Worm (Caenorhabditis elegans) whole organism, young adult: ENCODE results near the gene clec-150.
A peak's percentile ranks its signal among the peaks of the same experiment; 100 is the strongest.
"Not testable (repeated sequence)": the region's sequence is repeated elsewhere in the genome, so short reads cannot be mapped to it uniquely, and the experiment has no call there.

Source experiments
- B0035.1 ChIP-seq: sonication (generic microtip); optimal IDR thresholded peaks from 2 replicates; lab custom pipeline; 2016; ENCODE audit warnings: missing genetic modification characterization, mild to moderate bottlenecking, missing compliant biosample characterization, missing genotype, missing genetic modification reagents
- D2030.7 ChIP-seq: fragments of 200-800 bp; sonication (Bioruptor generic); IDR thresholded peaks from 2 replicates; pipeline ENCODE4 v1.3.6; 2022; ENCODE audit warnings: missing genetic modification reagents, missing genetic modification characterization, missing compliant biosample characterization
- F22D6.2 ChIP-seq: sonication (generic microtip); optimal IDR thresholded peaks from 2 replicates; lab custom pipeline; 2016; ENCODE audit warnings: mild to moderate bottlenecking, missing genetic modification characterization, missing compliant biosample characterization
- K12H6.12 ChIP-seq: fragments of 200-800 bp; sonication (Bioruptor generic); optimal IDR thresholded peaks from 2 replicates; lab custom pipeline; 2018; ENCODE audit warnings: mild to moderate bottlenecking, missing genetic modification characterization, missing compliant biosample characterization
- Y79H2A.3 ChIP-seq: fragments of 200-800 bp; sonication (Bioruptor generic); conservative IDR thresholded peaks from 2 replicates; pipeline ENCODE4 v1.3.6; 2022; ENCODE audit warnings: missing genetic modification reagents, missing genetic modification characterization, missing compliant biosample characterization
- akir-1 ChIP-seq: fragments of 200-800 bp; sonication (Bioruptor generic); optimal IDR thresholded peaks from 2 replicates; lab custom pipeline; 2018; ENCODE audit warnings: mild to moderate bottlenecking, missing genetic modification characterization, moderate library complexity, missing compliant biosample characterization
- aptf-3 ChIP-seq: fragments of 200-800 bp; sonication (Bioruptor generic); IDR thresholded peaks from 2 replicates; pipeline ENCODE4 v1.3.6; 2022; ENCODE audit warnings: missing genetic modification characterization, missing compliant biosample characterization
- athp-1 ChIP-seq: sonication (generic microtip); optimal IDR thresholded peaks from 2 replicates; lab custom pipeline; 2017; ENCODE audit warnings: mild to moderate bottlenecking, missing genetic modification characterization, missing compliant biosample characterization
- bed-2 ChIP-seq: fragments of 200-800 bp; sonication (Bioruptor generic); IDR thresholded peaks from 2 replicates; pipeline ENCODE4 v1.3.6; 2022; ENCODE audit warnings: missing genetic modification reagents, missing genetic modification characterization, missing compliant biosample characterization
- cebp-1 ChIP-seq, 2 experiments: fragments of 200-800 bp in 1 of 2; sonication (Bioruptor generic) in 1 of 2; sonication (generic microtip) in 1 of 2; IDR thresholded peaks in 1 of 2; optimal IDR thresholded peaks in 1 of 2; 2 replicates each; pipeline versions ENCODE4 v1.3.6 to Lab custom; 2017 to 2022; ENCODE audit warnings: missing compliant biosample characterization in 2 of 2, missing genetic modification characterization in 2 of 2, mild to moderate bottlenecking in 1 of 2, missing genetic modification reagents in 1 of 2, moderate library complexity in 1 of 2
- cebp-2 ChIP-seq: fragments of 200-800 bp; sonication (Bioruptor generic); IDR thresholded peaks from 2 replicates; pipeline ENCODE4 v1.3.6; 2022; ENCODE audit warnings: missing genetic modification characterization, missing compliant biosample characterization
- ceh-40 ChIP-seq: fragments of 200-800 bp; sonication (Bioruptor generic); IDR thresholded peaks from 2 replicates; pipeline ENCODE4 v1.3.6; 2022; ENCODE audit warnings: missing genetic modification characterization, missing compliant biosample characterization
- efl-1 ChIP-seq: fragments of 150-350 bp; optimal IDR thresholded peaks from 2 replicates; lab custom pipeline; 2014; ENCODE audit warnings: missing biosample characterization, missing genetic modification reagents, missing genetic modification characterization
- egrh-3 ChIP-seq: fragments of 200-800 bp; sonication (Bioruptor generic); IDR thresholded peaks from 2 replicates; pipeline ENCODE4 v1.3.6; 2022; ENCODE audit warnings: missing genetic modification reagents, missing genetic modification characterization, missing compliant biosample characterization
- hmg-20 ChIP-seq: fragments of 200-800 bp; sonication (Bioruptor generic); IDR thresholded peaks from 2 replicates; pipeline ENCODE4 v1.3.6; 2022; ENCODE audit warnings: missing genetic modification reagents, missing genetic modification characterization, missing compliant biosample characterization
- lin-26 ChIP-seq: fragments of 200-800 bp; sonication (Bioruptor generic); IDR thresholded peaks from 2 replicates; pipeline ENCODE4 v1.3.6; 2022; ENCODE audit warnings: missing genetic modification reagents, missing genetic modification characterization, missing compliant biosample characterization
- lin-40 ChIP-seq: sonication (generic microtip); optimal IDR thresholded peaks from 2 replicates; lab custom pipeline; 2016; ENCODE audit warnings: missing genetic modification characterization, mild to moderate bottlenecking, missing compliant biosample characterization, missing genotype, missing genetic modification reagents
- lsl-1 ChIP-seq: fragments of 200-800 bp; sonication (Bioruptor generic); optimal IDR thresholded peaks from 2 replicates; lab custom pipeline; 2018; ENCODE audit warnings: mild to moderate bottlenecking, missing genetic modification characterization, moderate library complexity, missing compliant biosample characterization
- lsy-27 ChIP-seq: sonication (generic microtip); optimal IDR thresholded peaks from 2 replicates; lab custom pipeline; 2017; ENCODE audit warnings: missing genetic modification characterization, mild to moderate bottlenecking, missing compliant biosample characterization, antibody characterized with exemption, missing genotype, borderline replicate concordance; ENCODE audit not compliant: insufficient read depth
- madf-6 ChIP-seq: fragments of 200-800 bp; sonication (Bioruptor generic); IDR thresholded peaks from 2 replicates; pipeline ENCODE4 v1.3.6; 2022; ENCODE audit warnings: missing genetic modification reagents, missing genetic modification characterization, missing compliant biosample characterization
- mxl-1 ChIP-seq: sonication (generic microtip); optimal IDR thresholded peaks from 2 replicates; lab custom pipeline; 2016; ENCODE audit warnings: missing genetic modification characterization, missing compliant biosample characterization
- nhr-90 ChIP-seq: sonication (generic microtip); optimal IDR thresholded peaks from 2 replicates; lab custom pipeline; 2016; ENCODE audit warnings: missing genotype, mild to moderate bottlenecking, missing genetic modification characterization, missing compliant biosample characterization
- rpc-1 ChIP-seq, 2 experiments: fragments of 150-350 bp in 1 of 2; sonication (generic microtip) in 1 of 2; optimal IDR thresholded peaks; 2 replicates each; lab custom pipeline; 2014 to 2018; ENCODE audit warnings: missing biosample characterization in 1 of 2, missing genetic modification characterization in 1 of 2, missing genetic modification reagents in 1 of 2, missing genotype in 1 of 2
- sdz-38 ChIP-seq: sonication (generic microtip); optimal IDR thresholded peaks from 2 replicates; lab custom pipeline; 2016; ENCODE audit warnings: missing genotype, missing genetic modification characterization, missing compliant biosample characterization
- tbp1 ChIP-seq: fragments of 200-800 bp; sonication (Bioruptor generic); optimal IDR thresholded peaks from 2 replicates; lab custom pipeline; 2018; ENCODE audit warnings: mild to moderate bottlenecking, missing genetic modification characterization, missing compliant biosample characterization
- tlf-1 ChIP-seq: fragments of 200-800 bp; sonication (Bioruptor generic); optimal IDR thresholded peaks from 2 replicates; lab custom pipeline; 2018; ENCODE audit warnings: mild to moderate bottlenecking, missing genetic modification characterization, missing compliant biosample characterization
- zfh-2 ChIP-seq: fragments of 200-800 bp; sonication (Bioruptor generic); conservative IDR thresholded peaks from 2 replicates; pipeline ENCODE4 v1.3.6; 2022; ENCODE audit warnings: missing genetic modification reagents, missing genetic modification characterization, missing compliant biosample characterization

clec-150 gene

DNA sequence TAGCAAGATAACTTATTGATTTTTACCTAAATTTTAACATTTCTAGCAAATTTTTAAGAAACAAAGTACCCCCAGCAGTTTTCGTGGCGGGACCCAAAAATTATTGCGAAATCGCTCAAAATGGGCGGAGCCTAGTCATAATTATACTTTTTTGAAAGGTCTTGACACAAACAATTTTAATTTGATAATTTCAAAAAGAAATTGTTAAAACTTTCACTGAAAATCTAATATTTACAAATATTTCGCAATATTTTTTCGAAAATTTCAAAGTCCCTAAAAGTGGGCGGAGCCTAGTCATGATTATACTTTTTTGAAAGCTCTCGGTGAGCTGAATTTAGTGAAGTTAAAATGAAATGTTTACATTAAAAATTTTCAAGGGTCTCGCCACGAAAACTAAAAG is 2.0 kb downstream of the clec-150 start:
- TF ChIP-seq lin-40 (no peak), cebp-1 (GFP tag; IDR thresholded peaks at IDR 0.05; lab: Robert Waterston, UW) (peak; percentile 57; the same call in 1 of the 2 replicates), cebp-1 (tag; optimal IDR thresholded peaks at IDR 0.05; lab: Kevin White, UChicago) (peak; percentile 92)

DNA sequence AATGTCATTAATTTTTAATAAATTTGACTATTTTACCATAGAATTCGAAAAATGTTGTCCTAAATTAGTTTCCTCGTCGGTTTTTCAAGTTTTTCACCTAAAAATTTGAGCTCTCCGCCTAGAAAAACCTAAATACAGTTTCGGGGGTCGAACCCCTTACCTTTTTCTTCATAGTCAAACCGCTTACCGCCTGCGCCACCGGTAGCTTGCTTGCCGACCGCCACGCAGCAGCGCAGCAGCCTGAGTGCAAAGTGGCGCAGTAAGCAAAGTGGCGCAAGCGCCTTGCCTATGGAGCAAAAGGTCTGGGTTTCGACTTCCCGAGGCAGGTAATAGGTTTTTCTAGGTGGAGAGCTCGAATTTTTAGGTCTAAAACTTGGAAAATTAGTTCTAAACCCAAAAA is 3.7 kb downstream of the clec-150 start:
- not testable (repeated sequence) for TF ChIP-seq rpc-1 (optimal IDR thresholded peaks at IDR 0.05; lab: Kevin White, UChicago)
- TF ChIP-seq rpc-1 (tag; optimal IDR thresholded peaks at IDR 0.05; lab: Kevin White, UChicago): peak; percentile 47
- peak; percentile 72 for TF ChIP-seq egrh-3 (GFP tag; lab: Robert Waterston, UW)
- peak; percentile 62 for TF ChIP-seq tbp1 (GFP tag; lab: Kevin White, UChicago)

DNA sequence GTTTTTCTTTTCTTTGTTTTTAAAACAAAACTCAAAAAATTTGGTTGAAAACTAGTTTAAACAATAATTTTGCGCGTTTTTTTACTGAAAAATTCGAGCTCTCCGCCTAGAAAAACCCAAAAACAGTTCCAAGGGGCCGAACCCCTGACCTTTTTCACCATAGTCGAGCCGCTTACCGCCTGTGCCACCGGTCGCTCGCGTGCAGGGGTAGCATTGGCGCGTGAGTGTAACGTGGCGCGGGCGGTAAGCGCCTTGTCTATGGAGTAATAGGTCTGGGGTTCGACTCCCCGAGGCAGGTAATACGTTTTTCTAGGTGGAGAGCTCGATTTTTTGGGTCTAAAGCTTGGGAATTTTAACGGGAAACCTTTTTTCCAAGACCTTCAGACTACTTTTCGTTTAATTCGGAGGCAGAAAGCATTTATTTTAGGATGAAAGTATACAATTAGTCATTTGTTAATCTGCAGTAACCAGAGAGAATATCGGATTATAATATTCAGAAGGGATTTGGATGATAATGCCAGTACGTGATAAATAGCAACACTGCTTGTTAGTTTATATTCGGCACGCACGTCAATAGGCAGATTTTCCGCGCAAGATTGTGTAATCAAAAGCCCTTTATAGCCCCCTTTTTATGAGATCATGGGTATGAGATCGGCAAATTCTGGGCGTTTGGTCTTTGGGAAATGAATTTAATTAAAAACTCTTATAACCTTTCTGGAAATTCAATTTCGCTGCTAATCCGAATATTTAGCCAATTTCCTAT is 4.8 kb downstream of the clec-150 start:
- TF ChIP-seq F22D6.2 (tag; lab: Kevin White, UChicago): no peak
- no peak for TF ChIP-seq ceh-40
- TF ChIP-seq D2030.7 (GFP tag; lab: Robert Waterston, UW): peak; percentile 39; the same call in 1 of the 2 replicates
- no peak for TF ChIP-seq lsy-27 (tag; lab: Kevin White, UChicago)
- TF ChIP-seq lin-40: no peak
- TF ChIP-seq zfh-2 (GFP tag; lab: Robert Waterston, UW): 0 out of 2 replicates have a peak, but pooled peaks have one; percentile 46
- no peak for TF ChIP-seq mxl-1 (tag; lab: Kevin White, UChicago)
- peak; percentile 72 for TF ChIP-seq tbp1 (GFP tag; lab: Kevin White, UChicago)
- TF ChIP-seq lsl-1 (GFP tag; lab: Kevin White, UChicago): peak; percentile 5
- TF ChIP-seq madf-6 (GFP tag; lab: Robert Waterston, UW): no peak
- no peak for TF ChIP-seq cebp-1 (GFP tag; IDR thresholded peaks at IDR 0.05; lab: Robert Waterston, UW)
- TF ChIP-seq cebp-1 (tag; optimal IDR thresholded peaks at IDR 0.05; lab: Kevin White, UChicago): no peak
- no peak for TF ChIP-seq athp-1 (tag; lab: Kevin White, UChicago)
- TF ChIP-seq cebp-2: no peak
- no peak for TF ChIP-seq K12H6.12
- TF ChIP-seq rpc-1 (optimal IDR thresholded peaks at IDR 0.05; lab: Kevin White, UChicago): no peak
- peak; percentile 40 for TF ChIP-seq rpc-1 (tag; optimal IDR thresholded peaks at IDR 0.05; lab: Kevin White, UChicago)
- TF ChIP-seq, all 124 proteins: peak for 5

DNA sequence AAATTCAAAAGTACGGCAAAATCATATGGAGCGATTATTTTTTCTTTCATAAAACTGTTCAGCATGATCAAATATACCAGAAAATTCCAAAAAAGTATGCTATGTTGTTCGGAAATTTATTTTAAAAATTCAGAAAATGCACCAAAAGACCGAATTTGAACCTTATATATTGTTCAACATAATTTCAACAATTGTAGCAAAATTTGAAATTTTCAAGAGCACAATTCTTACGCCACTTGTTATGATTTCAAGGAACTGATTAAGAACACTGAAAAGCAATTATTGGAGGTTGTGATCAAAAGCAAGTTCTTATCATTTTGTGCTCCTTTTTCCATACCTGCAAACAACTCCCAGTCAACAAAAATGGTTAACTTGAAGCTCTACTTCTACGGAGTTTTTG is 5.6 kb downstream of the clec-150 start, which contains the start of gene clc-27:
TSS of gene clc-27 (plus strand) at position 301 of the 400 bp plus-strand sequence.
- TF ChIP-seq sdz-38 (no peak), bed-2 (GFP tag; lab: Robert Waterston, UW) (no peak), nhr-90 (no peak), B0035.1 (tag; lab: Kevin White, UChicago) (no peak), tlf-1 (no peak), akir-1 (GFP tag; lab: Kevin White, UChicago) (no peak), hmg-20 (GFP tag; lab: Robert Waterston, UW) (no peak), aptf-3 (GFP tag; lab: Robert Waterston, UW) (no peak), efl-1 (GFP tag; lab: Kevin White, UChicago) (no peak)

DNA sequence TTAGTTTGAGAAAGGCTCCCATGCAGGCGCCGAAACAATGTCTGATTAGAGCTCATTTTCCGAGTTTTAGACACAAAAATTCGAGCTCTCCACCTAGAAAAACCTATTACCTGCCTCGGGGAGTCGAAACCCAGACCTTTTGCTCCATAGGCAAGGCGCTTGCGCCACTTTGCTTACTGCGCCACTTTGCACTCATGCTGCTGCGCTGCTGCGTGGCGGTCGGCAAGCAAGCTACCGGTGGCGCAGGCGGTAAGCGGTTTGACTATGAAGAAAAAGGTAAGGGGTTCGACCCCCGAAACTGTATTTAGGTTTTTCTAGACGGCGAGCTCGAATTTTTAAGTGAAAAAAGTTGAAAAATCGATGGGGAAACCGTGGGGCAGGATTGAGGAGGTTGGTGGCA is 6.5 kb downstream of the clec-150 start:
- TF ChIP-seq tbp1 (GFP tag; lab: Kevin White, UChicago): peak; percentile 26
- not testable (repeated sequence) for TF ChIP-seq rpc-1 (optimal IDR thresholded peaks at IDR 0.05; lab: Kevin White, UChicago)
- TF ChIP-seq rpc-1 (tag; optimal IDR thresholded peaks at IDR 0.05; lab: Kevin White, UChicago): peak; percentile 22
- TF ChIP-seq Y79H2A.3 (GFP tag; lab: Robert Waterston, UW): 0 out of 2 replicates have a peak, but pooled peaks have one; percentile 22
- 0 out of 2 replicates have a peak, but pooled peaks have one; percentile 52 for TF ChIP-seq lin-26 (GFP tag; lab: Robert Waterston, UW)
- TF ChIP-seq egrh-3 (GFP tag; lab: Robert Waterston, UW): peak; percentile 38; the same call in 1 of the 2 replicates
- 0 out of 2 replicates have a peak, but pooled peaks have one; percentile 16 for TF ChIP-seq zfh-2 (GFP tag; lab: Robert Waterston, UW)
